Worm (Caenorhabditis elegans): ENCODE results near the gene scl-27.

scl-27 gene

ce11 chrV:384511-384910 is 15.3 kb upstream of the scl-27 start:
- TF ChIP-seq flt-1 (GFP tag; IDR thresholded peaks at IDR 0.05) (no peak), ceh-13 (GFP tag; optimal IDR thresholded peaks at IDR 0.05) (no peak), sea-1 (GFP tag; conservative IDR thresholded peaks at IDR 0.05) (no peak), hnd-1 (tag; optimal IDR thresholded peaks at IDR 0.05) (no peak), hmg-4 (GFP tag; optimal IDR thresholded peaks at IDR 0.05) (no peak), tbx-37 (GFP tag; conservative IDR thresholded peaks at IDR 0.05) (no peak), ama-1 (optimal IDR thresholded peaks at IDR 0.05) (no peak), scrt-1 (GFP tag; IDR thresholded peaks at IDR 0.05) (no peak)

- TF ChIP-seq F13C5.2 (tag; optimal IDR thresholded peaks at IDR 0.05) (no peak), hmbx-1 (tag; optimal IDR thresholded peaks at IDR 0.05) (no peak), sea-1 (GFP tag; conservative IDR thresholded peaks at IDR 0.05) (no peak), ets-7 (tag; optimal IDR thresholded peaks at IDR 0.05) (no peak), flt-1 (GFP tag; IDR thresholded peaks at IDR 0.05) (no peak), tra-4 (tag; optimal IDR thresholded peaks at IDR 0.05) (no peak), hmg-4 (GFP tag; optimal IDR thresholded peaks at IDR 0.05) (no peak), aly-1 (tag; optimal IDR thresholded peaks at IDR 0.05) (no peak), tbx-11 (GFP tag; IDR thresholded peaks at IDR 0.05) (no peak), ama-1 (optimal IDR thresholded peaks at IDR 0.05) (no peak), hnd-1 (tag; optimal IDR thresholded peaks at IDR 0.05) (no peak), ceh-36 (tag; optimal IDR thresholded peaks at IDR 0.05) (no peak), B0310.2 (tag; optimal IDR thresholded peaks at IDR 0.05) (no peak), tbx-37 (GFP tag; conservative IDR thresholded peaks at IDR 0.05) (no peak), ceh-13 (GFP tag; optimal IDR thresholded peaks at IDR 0.05) (no peak), pes-1 (GFP tag; IDR thresholded peaks at IDR 0.05) (no peak), scrt-1 (GFP tag; IDR thresholded peaks at IDR 0.05) (no peak)
These were observed 14.3 kb upstream of the scl-27 start, which contains the start of gene lipl-5 for ce11 chrV:385488-385887. TSS of gene lipl-5 (plus strand) at chrV:385746.

ce11 chrV:388397-388796 is 11.4 kb upstream of the scl-27 start, which contains the start of gene ZK6.6:
TSS of gene ZK6.6 (plus strand) at chrV:388697.
- TF ChIP-seq sea-1 (GFP tag; conservative IDR thresholded peaks at IDR 0.05) (no peak), scrt-1 (GFP tag; IDR thresholded peaks at IDR 0.05) (no peak), hmg-4 (GFP tag; optimal IDR thresholded peaks at IDR 0.05) (no peak), tbx-37 (GFP tag; conservative IDR thresholded peaks at IDR 0.05) (no peak), ceh-13 (GFP tag; optimal IDR thresholded peaks at IDR 0.05) (no peak), hnd-1 (tag; optimal IDR thresholded peaks at IDR 0.05) (no peak), flt-1 (GFP tag; IDR thresholded peaks at IDR 0.05) (no peak), ets-7 (tag; optimal IDR thresholded peaks at IDR 0.05) (no peak), ceh-36 (tag; optimal IDR thresholded peaks at IDR 0.05) (no peak), tra-4 (tag; optimal IDR thresholded peaks at IDR 0.05) (no peak), tbx-11 (GFP tag; IDR thresholded peaks at IDR 0.05) (no peak)

- TF ChIP-seq F13C5.2 (tag; optimal IDR thresholded peaks at IDR 0.05) (no peak), tra-4 (tag; optimal IDR thresholded peaks at IDR 0.05) (no peak), ceh-36 (tag; optimal IDR thresholded peaks at IDR 0.05) (no peak), tbx-11 (GFP tag; IDR thresholded peaks at IDR 0.05) (no peak), flt-1 (GFP tag; IDR thresholded peaks at IDR 0.05) (no peak), sea-1 (GFP tag; conservative IDR thresholded peaks at IDR 0.05) (no peak), hnd-1 (tag; optimal IDR thresholded peaks at IDR 0.05) (no peak), B0310.2 (tag; optimal IDR thresholded peaks at IDR 0.05) (no peak), aly-1 (tag; optimal IDR thresholded peaks at IDR 0.05) (no peak), hmg-4 (GFP tag; optimal IDR thresholded peaks at IDR 0.05) (no peak), scrt-1 (GFP tag; IDR thresholded peaks at IDR 0.05) (no peak), ceh-13 (GFP tag; optimal IDR thresholded peaks at IDR 0.05) (no peak), pes-1 (GFP tag; IDR thresholded peaks at IDR 0.05) (no peak), hmbx-1 (tag; optimal IDR thresholded peaks at IDR 0.05) (no peak), ama-1 (optimal IDR thresholded peaks at IDR 0.05) (no peak)
These were observed 7.6 kb upstream of the scl-27 start, which contains the start of gene nhr-254 for ce11 chrV:392199-392678. TSS of gene nhr-254 (plus strand) at chrV:392628.

- no peak for TF ChIP-seq flt-1 (GFP tag; IDR thresholded peaks at IDR 0.05)
- no peak for TF ChIP-seq hmg-4 (GFP tag; optimal IDR thresholded peaks at IDR 0.05)
- TF ChIP-seq B0310.2 (tag; optimal IDR thresholded peaks at IDR 0.05), result no peak
- no peak for TF ChIP-seq aly-1 (tag; optimal IDR thresholded peaks at IDR 0.05)
- no peak for TF ChIP-seq tbx-37 (GFP tag; conservative IDR thresholded peaks at IDR 0.05)
- no peak for TF ChIP-seq ama-1 (optimal IDR thresholded peaks at IDR 0.05)
- no peak for TF ChIP-seq pes-1 (GFP tag; IDR thresholded peaks at IDR 0.05)
- no peak for TF ChIP-seq sea-1 (GFP tag; conservative IDR thresholded peaks at IDR 0.05)
- no peak for TF ChIP-seq scrt-1 (GFP tag; IDR thresholded peaks at IDR 0.05)
These were observed 3.5 kb upstream of the scl-27 start, which contains the start of gene nhr-253 for ce11 chrV:396309-396708. TSS of gene nhr-253 (plus strand) at chrV:396593.

ce11 chrV:403028-403427 is 3.2 kb downstream of the scl-27 start, which contains the start of gene srh-62:
TSS of gene srh-62 (minus strand) at chrV:403128.
- TF ChIP-seq sea-1 (GFP tag; conservative IDR thresholded peaks at IDR 0.05) (no peak), ceh-36 (tag; optimal IDR thresholded peaks at IDR 0.05) (no peak), pes-1 (GFP tag; IDR thresholded peaks at IDR 0.05) (no peak), B0310.2 (tag; optimal IDR thresholded peaks at IDR 0.05) (no peak), ama-1 (optimal IDR thresholded peaks at IDR 0.05) (no peak), scrt-1 (GFP tag; IDR thresholded peaks at IDR 0.05) (no peak), tbx-11 (GFP tag; IDR thresholded peaks at IDR 0.05) (no peak), tbx-37 (GFP tag; conservative IDR thresholded peaks at IDR 0.05) (no peak), hnd-1 (tag; optimal IDR thresholded peaks at IDR 0.05) (no peak), ceh-13 (GFP tag; optimal IDR thresholded peaks at IDR 0.05) (no peak)

- TF ChIP-seq ama-1 (optimal IDR thresholded peaks at IDR 0.05) (no peak), ets-7 (tag; optimal IDR thresholded peaks at IDR 0.05) (no peak), flt-1 (GFP tag; IDR thresholded peaks at IDR 0.05) (no peak), hnd-1 (tag; optimal IDR thresholded peaks at IDR 0.05) (no peak), tra-4 (tag; optimal IDR thresholded peaks at IDR 0.05) (no peak), tbx-37 (GFP tag; conservative IDR thresholded peaks at IDR 0.05) (no peak), aly-1 (tag; optimal IDR thresholded peaks at IDR 0.05) (no peak), sea-1 (GFP tag; conservative IDR thresholded peaks at IDR 0.05) (no peak), hmbx-1 (tag; optimal IDR thresholded peaks at IDR 0.05) (no peak), scrt-1 (GFP tag; IDR thresholded peaks at IDR 0.05) (no peak), ceh-13 (GFP tag; optimal IDR thresholded peaks at IDR 0.05) (no peak), pes-1 (GFP tag; IDR thresholded peaks at IDR 0.05) (no peak)
These were observed 4.4 kb downstream of the scl-27 start, which contains the start of gene nhr-252 for ce11 chrV:404210-404669. TSS of gene nhr-252 (plus strand) at chrV:404619.

Measured in whole organism, early embryonic.